Fruit fly (Drosophila melanogaster): Measurements from ENCODE around the gene CG42704.

dm6 chrX:7372475-7372874, 40.0 kb upstream of the CG42704 start:
- TF ChIP-seq vvl (GFP tag; IDR thresholded peaks at IDR 0.05) (no peak), Doc2 (GFP tag; IDR thresholded peaks at IDR 0.05) (no peak), CG17328 (GFP tag; IDR thresholded peaks at IDR 0.05) (no peak), HLHmδ (GFP tag; optimal IDR thresholded peaks at IDR 0.05) (no peak), odd (GFP tag; optimal IDR thresholded peaks at IDR 0.05) (no peak)
